Worm (Caenorhabditis elegans): ENCODE measurements around the gene spot-1.

DNA sequence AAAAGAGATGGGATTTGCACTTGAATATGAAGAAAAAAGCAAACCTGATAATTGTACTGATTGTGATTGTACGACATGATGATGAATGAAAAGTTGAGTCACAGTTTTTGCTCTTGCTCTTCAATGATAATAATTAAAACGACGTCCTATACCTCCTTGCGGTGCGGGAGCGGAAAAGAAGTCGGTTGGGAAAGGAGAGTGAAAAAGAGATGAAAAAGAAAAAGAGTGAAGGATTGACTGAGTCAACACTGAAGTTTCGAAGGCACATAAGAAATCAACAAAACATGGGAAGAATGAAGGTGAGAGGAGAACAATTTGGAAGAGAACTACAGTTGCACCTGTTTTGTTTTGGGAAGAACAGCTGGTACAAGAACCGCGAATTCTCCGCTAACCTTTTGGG is 42.3 kb upstream of the spot-1 start, which contains the start of gene F56C9.8:
- TF ChIP-seq ceh-82 (tag; optimal IDR thresholded peaks at IDR 0.05) (no peak), ama-1 (optimal IDR thresholded peaks at IDR 0.05) (no peak), dpl-1 (GFP tag; optimal IDR thresholded peaks at IDR 0.05) (no peak), lin-39 (tag; optimal IDR thresholded peaks at IDR 0.05) (no peak), ceh-28 (tag; optimal IDR thresholded peaks at IDR 0.05) (no peak), nhr-10 (tag; optimal IDR thresholded peaks at IDR 0.05) (no peak), F26F4.8 (GFP tag; conservative IDR thresholded peaks at IDR 0.05) (no peak), ztf-11 (tag; optimal IDR thresholded peaks at IDR 0.05) (no peak), zag-1 (tag; optimal IDR thresholded peaks at IDR 0.05) (no peak)
